Worm (Caenorhabditis elegans): ENCODE results near the gene try-8.

try-8 gene

ce11 chrV:7413107-7413774, 40.9 kb downstream of the try-8 start, which contains the start of gene F18E3.11:
Gene F18E3.11, plus strand, starts transcription at chrV:7413482.
- TF ChIP-seq nhr-48 (tag; optimal IDR thresholded peaks at IDR 0.05) (peak; percentile 76), jun-1 (tag; optimal IDR thresholded peaks at IDR 0.05) (no peak), tra-1 (GFP tag; IDR thresholded peaks at IDR 0.05) (0 out of 2 replicates have a peak, but pooled peaks have one; percentile 29), snpc-1.2 (GFP tag; IDR thresholded peaks at IDR 0.05) (no peak), mdt-29 (GFP tag; IDR thresholded peaks at IDR 0.05) (peak; percentile 75; the same call in 1 of the 2 replicates), dmd-9 (GFP tag; IDR thresholded peaks at IDR 0.05) (no peak), lim-7 (GFP tag; IDR thresholded peaks at IDR 0.05) (no peak), duxl-1 (tag; optimal IDR thresholded peaks at IDR 0.05; ENCODE audit: poor library complexity) (peak; percentile 10), F26F4.8 (GFP tag; conservative IDR thresholded peaks at IDR 0.05) (no peak), hlh-30 (tag; optimal IDR thresholded peaks at IDR 0.05; ENCODE audit: insufficient read depth) (peak; percentile 65), dmd-6 (GFP tag; IDR thresholded peaks at IDR 0.05) (peak; percentile 23; the same call in 1 of the 2 replicates), ama-1 (optimal IDR thresholded peaks at IDR 0.05) (peak; percentile 94), vab-7 (GFP tag; IDR thresholded peaks at IDR 0.05) (no peak), T20F7.1 (GFP tag; optimal IDR thresholded peaks at IDR 0.05) (no peak), zfp-3 (GFP tag; conservative IDR thresholded peaks at IDR 0.05) (no peak), hlh-11 (tag; optimal IDR thresholded peaks at IDR 0.05) (peak; percentile 71), saeg-2 (GFP tag; IDR thresholded peaks at IDR 0.05) (no peak), T26A8.4 (GFP tag; IDR thresholded peaks at IDR 0.05) (0 out of 2 replicates have a peak, but pooled peaks have one; percentile 35), madf-9 (GFP tag; conservative IDR thresholded peaks at IDR 0.05) (no peak), sdz-12 (GFP tag; optimal IDR thresholded peaks at IDR 0.05) (no peak), skn-1 (tag; optimal IDR thresholded peaks at IDR 0.05) (no peak), mxl-3 (GFP tag; optimal IDR thresholded peaks at IDR 0.05) (peak; percentile 45), hmg-1.1 (GFP tag; IDR thresholded peaks at IDR 0.05) (no peak), daf-19 (GFP tag; conservative IDR thresholded peaks at IDR 0.05) (no peak), dpl-1 (GFP tag; optimal IDR thresholded peaks at IDR 0.05) (no peak), nhr-6 (tag; optimal IDR thresholded peaks at IDR 0.05) (no peak), pqm-1 (tag; optimal IDR thresholded peaks at IDR 0.05) (no peak), F37D6.2 (tag; optimal IDR thresholded peaks at IDR 0.05) (no peak), zag-1 (tag; optimal IDR thresholded peaks at IDR 0.05) (no peak), unc-62 (GFP tag; optimal IDR thresholded peaks at IDR 0.05 in 1 of 2) (peak in 1 of 2 experiments; percentile 80), unc-62 (tag; optimal IDR thresholded peaks at IDR 0.05) (no peak), madf-5 (GFP tag; IDR thresholded peaks at IDR 0.05) (no peak), gei-8 (GFP tag; optimal IDR thresholded peaks at IDR 0.05) (no peak), ceh-82 (tag; optimal IDR thresholded peaks at IDR 0.05) (no peak), ZK337.2 (GFP tag; IDR thresholded peaks at IDR 0.05) (no peak), mdl-1 (tag; optimal IDR thresholded peaks at IDR 0.05) (peak in 1 of 2 experiments; percentile 69), lin-1 (GFP tag; IDR thresholded peaks at IDR 0.05) (no peak), zip-2 (tag; optimal IDR thresholded peaks at IDR 0.05) (no peak), unc-39 (tag; optimal IDR thresholded peaks at IDR 0.05) (no peak), ceh-32 (tag; optimal IDR thresholded peaks at IDR 0.05; ENCODE audit: poor library complexity) (no peak), fkh-10 (GFP tag; optimal IDR thresholded peaks at IDR 0.05) (no peak), F44E2.7 (GFP tag; IDR thresholded peaks at IDR 0.05) (no peak), spr-1 (tag; optimal IDR thresholded peaks at IDR 0.05) (no peak), aha-1 (tag) (peak; percentile 77), nhr-25 (tag; optimal IDR thresholded peaks at IDR 0.05; ENCODE audit: borderline replicate concordance, insufficient read depth) (peak; percentile 72), nhr-111 (GFP tag; optimal IDR thresholded peaks at IDR 0.05) (no peak), spr-3 (GFP tag; optimal IDR thresholded peaks at IDR 0.05) (no peak), hif-1 (tag; optimal IDR thresholded peaks at IDR 0.05) (peak in 1 of 2 experiments; percentile 50), nhr-28 (tag; optimal IDR thresholded peaks at IDR 0.05) (peak; percentile 90), rbr-2 (tag; optimal IDR thresholded peaks at IDR 0.05) (no peak), attf-4 (tag; optimal IDR thresholded peaks at IDR 0.05) (no peak)

Measured in whole organism, L4 larva.